Fruit fly (Drosophila melanogaster) whole organism, embryonic: ENCODE data around the gene CG34283.

Experiments used
- Bdp1 ChIP-seq: fragments of 200-800 bp; sonication (Bioruptor generic); optimal IDR thresholded peaks from 3 replicates; lab custom pipeline; 2016; ENCODE audit warnings: missing biosample characterization, missing genetic modification characterization
- CG10274 ChIP-seq: fragments of 200-800 bp; sonication (Bioruptor generic); optimal IDR thresholded peaks from 3 replicates; lab custom pipeline; 2017; ENCODE audit warnings: missing biosample characterization, mild to moderate bottlenecking, missing genetic modification characterization
- CG11456 ChIP-seq: fragments of 200-800 bp; sonication (Bioruptor generic); IDR thresholded peaks from 3 replicates; pipeline ENCODE4 v1.3.6; 2022; ENCODE audit warnings: missing biosample characterization, missing genetic modification characterization
- CG11560 ChIP-seq: fragments of 200-800 bp; sonication (Bioruptor generic); IDR thresholded peaks from 3 replicates; pipeline ENCODE4 v1.3.6; 2022; ENCODE audit warnings: missing biosample characterization, missing genetic modification characterization
- CG11723 ChIP-seq: fragments of 200-800 bp; sonication (Bioruptor generic); optimal IDR thresholded peaks from 2 replicates; lab custom pipeline; 2017; ENCODE audit warnings: missing biosample characterization, mild to moderate bottlenecking, missing genetic modification characterization
- CG1233 ChIP-seq: fragments of 200-800 bp; sonication (Bioruptor generic); optimal IDR thresholded peaks from 4 replicates; lab custom pipeline; 2018; ENCODE audit warnings: missing biosample characterization, mild to moderate bottlenecking, missing genetic modification characterization
- CG14014 ChIP-seq: fragments of 200-800 bp; sonication (Bioruptor generic); IDR thresholded peaks from 2 replicates; pipeline ENCODE4 v1.3.6; 2022; ENCODE audit warnings: missing biosample characterization, missing genetic modification characterization
- CG14710 ChIP-seq: fragments of 200-800 bp; sonication (Bioruptor generic); optimal IDR thresholded peaks from 3 replicates; lab custom pipeline; 2019; ENCODE audit warnings: missing biosample characterization, mild to moderate bottlenecking, missing genetic modification characterization, moderate library complexity
- CG1529 ChIP-seq: fragments of 200-800 bp; sonication (Bioruptor generic); optimal IDR thresholded peaks from 3 replicates; lab custom pipeline; 2018; ENCODE audit warnings: missing biosample characterization, missing genetic modification characterization
- CG18262 ChIP-seq: fragments of 200-800 bp; optimal IDR thresholded peaks from 3 replicates; lab custom pipeline; 2019; ENCODE audit warnings: missing biosample characterization, mild to moderate bottlenecking, missing genetic modification characterization, moderate library complexity
- CG18476 ChIP-seq: fragments of 200-800 bp; sonication (Bioruptor generic); optimal IDR thresholded peaks from 2 replicates; lab custom pipeline; 2016; ENCODE audit warnings: missing biosample characterization, mild to moderate bottlenecking, missing genetic modification characterization
- CG3281 ChIP-seq: fragments of 200-800 bp; sonication (Bioruptor generic); optimal IDR thresholded peaks from 3 replicates; lab custom pipeline; 2017; ENCODE audit warnings: missing biosample characterization, mild to moderate bottlenecking, missing genetic modification characterization
- CG43689 ChIP-seq: fragments of 200-800 bp; sonication (Bioruptor generic); IDR thresholded peaks from 2 replicates; pipeline ENCODE4 v1.3.6; 2022; ENCODE audit warnings: missing biosample characterization, missing genetic modification characterization
- CG4730 ChIP-seq: fragments of 200-800 bp; sonication (Bioruptor generic); IDR thresholded peaks from 2 replicates; pipeline ENCODE4 v1.3.6; 2022; ENCODE audit warnings: missing biosample characterization, missing genetic modification characterization
- CG7357 ChIP-seq: fragments of 200-800 bp; sonication (Bioruptor generic); IDR thresholded peaks from 3 replicates; pipeline ENCODE4 v1.3.6; 2022; ENCODE audit warnings: missing biosample characterization, missing genetic modification characterization
- CG9797 ChIP-seq: fragments of 200-800 bp; sonication (Bioruptor generic); optimal IDR thresholded peaks from 3 replicates; lab custom pipeline; 2018; ENCODE audit warnings: missing biosample characterization, mild to moderate bottlenecking, missing genetic modification characterization
- CTCF ChIP-seq: fragments of 200-800 bp; sonication (Bioruptor generic); optimal IDR thresholded peaks from 2 replicates; lab custom pipeline; 2017; ENCODE audit warnings: missing biosample characterization, mild to moderate bottlenecking, missing genetic modification characterization, moderate library complexity
- E2f1 ChIP-seq: fragments of 200-800 bp; sonication (Bioruptor generic); IDR thresholded peaks from 2 replicates; pipeline ENCODE4 v1.3.6; 2022; ENCODE audit warnings: missing biosample characterization, missing genetic modification characterization
- Fer3 ChIP-seq: fragments of 200-800 bp; sonication (Bioruptor generic); optimal IDR thresholded peaks from 2 replicates; lab custom pipeline; 2018; ENCODE audit warnings: missing biosample characterization, mild to moderate bottlenecking, missing genetic modification characterization, moderate library complexity
- Hmx ChIP-seq: fragments of 200-800 bp; sonication (Bioruptor generic); optimal IDR thresholded peaks from 2 replicates; lab custom pipeline; 2016; ENCODE audit warnings: missing biosample characterization, missing genetic modification characterization
- Hr78 ChIP-seq, 2 experiments: fragments of 200-800 bp in 1 of 2; fragments of >200 bp in 1 of 2; sonication (Bioruptor generic) in 1 of 2; optimal IDR thresholded peaks; 2 replicates each; lab custom pipeline; 2017 to 2019; ENCODE audit warnings: missing biosample characterization in 2 of 2, missing genetic modification characterization in 2 of 2, mild to moderate bottlenecking in 1 of 2, moderate library complexity in 1 of 2
- Lhr ChIP-seq: fragments of 200-800 bp; sonication (Bioruptor generic); optimal IDR thresholded peaks from 3 replicates; lab custom pipeline; 2017; ENCODE audit warnings: mild to moderate bottlenecking, missing biosample characterization, missing genetic modification reagents, missing genetic modification characterization
- MESR4 ChIP-seq: fragments of 200-800 bp; sonication (Bioruptor generic); optimal IDR thresholded peaks from 2 replicates; lab custom pipeline; 2018; ENCODE audit warnings: missing biosample characterization, mild to moderate bottlenecking, missing genetic modification characterization, moderate library complexity
- Myb ChIP-seq: fragments of 200-800 bp; sonication (Bioruptor generic); optimal IDR thresholded peaks from 2 replicates; lab custom pipeline; 2016; ENCODE audit warnings: missing biosample characterization, missing genetic modification characterization
- NC2α ChIP-seq: fragments of 200-800 bp; sonication (Bioruptor generic); optimal IDR thresholded peaks from 2 replicates; lab custom pipeline; 2016; ENCODE audit warnings: missing biosample characterization, missing genetic modification characterization
- NK7.1 ChIP-seq: fragments of 200-800 bp; sonication (Bioruptor generic); optimal IDR thresholded peaks from 3 replicates; lab custom pipeline; 2016; ENCODE audit warnings: missing biosample characterization, missing genetic modification characterization
- Oli ChIP-seq: fragments of 200-800 bp; sonication (Bioruptor generic); optimal IDR thresholded peaks from 2 replicates; lab custom pipeline; 2018; ENCODE audit warnings: missing biosample characterization, mild to moderate bottlenecking, missing genetic modification characterization, moderate library complexity
- Xbp1 ChIP-seq: fragments of 200-800 bp; sonication (Bioruptor generic); optimal IDR thresholded peaks from 3 replicates; lab custom pipeline; 2016; ENCODE audit warnings: missing biosample characterization, mild to moderate bottlenecking, missing genetic modification characterization
- ac ChIP-seq: fragments of 200-800 bp; sonication (Bioruptor generic); optimal IDR thresholded peaks from 3 replicates; lab custom pipeline; 2017; ENCODE audit warnings: missing biosample characterization, mild to moderate bottlenecking, missing genetic modification characterization
- bcd ChIP-seq: fragments of 200-800 bp; sonication (Bioruptor generic); optimal IDR thresholded peaks from 2 replicates; lab custom pipeline; 2017; ENCODE audit warnings: missing biosample characterization, mild to moderate bottlenecking, missing genetic modification characterization
- chif ChIP-seq, 2 experiments: fragments of 200-800 bp; sonication (Bioruptor generic); optimal IDR thresholded peaks; 3 replicates each; lab custom pipeline; 2016; ENCODE audit warnings: missing biosample characterization in 2 of 2, missing genetic modification characterization in 2 of 2
- crp ChIP-seq, 2 experiments: fragments of 200-800 bp; sonication (Bioruptor generic); optimal IDR thresholded peaks; 2 replicates in 1 of 2; 3 replicates in 1 of 2; lab custom pipeline; 2017; ENCODE audit warnings: missing biosample characterization in 2 of 2, missing genetic modification characterization in 2 of 2, mild to moderate bottlenecking in 1 of 2, moderate library complexity in 1 of 2
- dan ChIP-seq: fragments of 200-800 bp; sonication (Bioruptor generic); IDR thresholded peaks from 2 replicates; pipeline ENCODE4 v1.3.6; 2022; ENCODE audit warnings: missing biosample characterization, missing genetic modification characterization
- hkb ChIP-seq, 2 experiments: fragments of 200-800 bp in 1 of 2; fragments of >200 bp in 1 of 2; sonication (Bioruptor generic) in 1 of 2; IDR thresholded peaks in 1 of 2; optimal IDR thresholded peaks in 1 of 2; 2 replicates each; pipeline versions ENCODE4 v1.3.6 to Lab custom; 2017 to 2022; ENCODE audit warnings: missing biosample characterization in 1 of 2, missing genetic modification characterization in 1 of 2
- klu ChIP-seq: fragments of 200-800 bp; sonication (Bioruptor generic); IDR thresholded peaks from 2 replicates; pipeline ENCODE4 v1.3.6; 2022; ENCODE audit warnings: missing biosample characterization, missing genetic modification characterization
- kni ChIP-seq: fragments of 200-800 bp; sonication (Bioruptor generic); optimal IDR thresholded peaks from 3 replicates; lab custom pipeline; 2017; ENCODE audit warnings: mild to moderate bottlenecking, missing biosample characterization, missing genetic modification reagents, missing genetic modification characterization
- p53 ChIP-seq: fragments of 200-800 bp; sonication (Bioruptor generic); optimal IDR thresholded peaks from 2 replicates; lab custom pipeline; 2016; ENCODE audit warnings: missing biosample characterization, missing genetic modification characterization
- pho ChIP-seq: fragments of 200-800 bp; sonication (Bioruptor generic); optimal IDR thresholded peaks from 2 replicates; lab custom pipeline; 2016; ENCODE audit warnings: missing biosample characterization, missing genetic modification characterization
- pita ChIP-seq: fragments of 200-800 bp; sonication (Bioruptor generic); optimal IDR thresholded peaks from 2 replicates; lab custom pipeline; 2017; ENCODE audit warnings: missing biosample characterization, mild to moderate bottlenecking, missing genetic modification characterization
- sd ChIP-seq: fragments of 200-800 bp; sonication (Bioruptor generic); optimal IDR thresholded peaks from 3 replicates; lab custom pipeline; 2018; ENCODE audit warnings: missing biosample characterization, mild to moderate bottlenecking, missing genetic modification characterization, moderate library complexity
- sim ChIP-seq: fragments of 200-800 bp; sonication (Bioruptor generic); IDR thresholded peaks from 2 replicates; pipeline ENCODE4 v1.3.6; 2022; ENCODE audit warnings: missing biosample characterization, missing genetic modification characterization
- stc ChIP-seq: fragments of 200-800 bp; sonication (Bioruptor generic); IDR thresholded peaks from 2 replicates; pipeline ENCODE4 v1.3.6; 2022; ENCODE audit warnings: missing biosample characterization, missing genetic modification characterization
- tap ChIP-seq: fragments of 200-800 bp; optimal IDR thresholded peaks from 3 replicates; lab custom pipeline; 2019; ENCODE audit warnings: missing biosample characterization, mild to moderate bottlenecking, missing genetic modification characterization, moderate library complexity
- tio ChIP-seq: fragments of 200-800 bp; sonication (Bioruptor generic); optimal IDR thresholded peaks from 2 replicates; lab custom pipeline; 2017; ENCODE audit warnings: missing biosample characterization, missing genetic modification characterization, inconsistent platforms
- tll ChIP-seq, 2 experiments: fragments of 200-800 bp in 1 of 2; fragments of >200 bp in 1 of 2; sonication (Bioruptor generic) in 1 of 2; optimal IDR thresholded peaks; 2 replicates each; lab custom pipeline; 2017 to 2019; ENCODE audit warnings: missing biosample characterization in 2 of 2, missing genetic modification characterization in 2 of 2, mild to moderate bottlenecking in 1 of 2, moderate library complexity in 1 of 2
- toy ChIP-seq: fragments of 200-800 bp; sonication (Bioruptor generic); IDR thresholded peaks from 2 replicates; pipeline ENCODE4 v1.3.6; 2022; ENCODE audit warnings: missing biosample characterization, missing genetic modification characterization
- unpg ChIP-seq: fragments of 200-800 bp; sonication (Bioruptor generic); optimal IDR thresholded peaks from 3 replicates; lab custom pipeline; 2018; ENCODE audit warnings: missing biosample characterization, mild to moderate bottlenecking, missing genetic modification characterization, moderate library complexity
- vvl ChIP-seq: fragments of 200-800 bp; sonication (Bioruptor generic); IDR thresholded peaks from 2 replicates; pipeline ENCODE4 v1.3.6; 2022; ENCODE audit warnings: missing biosample characterization, missing genetic modification characterization
- wor ChIP-seq: fragments of 200-800 bp; sonication (Bioruptor generic); IDR thresholded peaks from 2 replicates; pipeline ENCODE4 v1.3.6; 2022; ENCODE audit warnings: missing biosample characterization, missing genetic modification characterization
- yki ChIP-seq: fragments of >200 bp; optimal IDR thresholded peaks from 3 replicates; lab custom pipeline; 2018

Gene CG34283

DNA sequence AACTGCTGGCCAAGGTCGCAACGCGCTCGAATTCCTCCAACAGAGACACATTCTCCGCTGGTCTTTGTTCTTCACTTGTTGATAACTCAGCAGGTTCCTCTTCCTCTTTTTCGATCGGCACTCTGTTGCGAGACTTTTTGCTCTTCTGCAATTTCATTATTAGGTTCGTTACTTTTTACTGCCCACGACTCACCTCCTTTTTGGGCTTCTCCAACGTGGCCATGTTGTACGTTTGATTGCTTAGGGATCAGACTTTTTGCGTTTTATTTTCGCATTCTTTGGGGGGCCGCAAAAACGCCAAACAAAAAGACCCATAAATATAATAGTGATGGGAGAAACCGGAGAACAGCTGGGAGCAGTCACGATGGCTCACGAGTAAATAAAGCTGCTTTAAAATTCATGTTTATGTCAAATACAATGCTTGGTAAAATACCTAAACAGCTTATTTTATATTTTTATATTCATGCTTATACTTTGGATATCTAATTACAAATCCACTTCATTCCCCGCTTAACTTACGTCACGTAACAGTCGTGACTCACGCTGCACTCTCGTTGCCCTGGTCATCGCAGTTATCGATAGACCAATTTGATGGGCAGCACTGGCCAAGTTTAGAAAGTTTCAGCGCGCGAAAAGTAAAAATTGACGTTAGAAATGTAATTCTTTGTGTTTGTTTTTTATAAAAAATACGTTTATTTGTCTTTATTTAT is 36.3 kb upstream of the CG34283 start, which contains the start of gene Epg5 (continued):
- TF ChIP-seq Hr78 (GFP tag; optimal IDR thresholded peaks at IDR 0.05; lab: Kevin White, UChicago) (no peak), E2f1 (GFP tag; lab: Robert Waterston, UW) (peak; percentile 71), klu (GFP tag; lab: Robert Waterston, UW) (peak; percentile 70; the same call in 1 of the 2 replicates), yki (no peak), CG11723 (GFP tag; lab: Kevin White, UChicago) (no peak), stc (GFP tag; lab: Robert Waterston, UW) (no peak), toy (GFP tag; lab: Robert Waterston, UW) (no peak), CG14014 (GFP tag; lab: Robert Waterston, UW) (peak; percentile 81), Fer3 (tag; lab: Kevin White, UChicago) (no peak), unpg (no peak), CG9797 (GFP tag; lab: Kevin White, UChicago) (peak; percentile 22), Hmx (no peak), CG1233 (GFP tag; lab: Kevin White, UChicago) (no peak), CG11456 (GFP tag; lab: Robert Waterston, UW) (peak; percentile 64; the same call in 1 of the 3 replicates), Xbp1 (GFP tag; lab: Kevin White, UChicago) (peak; percentile 83), CG11560 (tag; lab: Robert Waterston, UW) (no peak; the same call in 2 of the 3 replicates), pita (no peak), CG1529 (GFP tag; lab: Kevin White, UChicago) (no peak), p53 (GFP tag; lab: Kevin White, UChicago) (peak; percentile 11), tio (no peak), CG14710 (tag; lab: Kevin White, UChicago) (no peak), kni (no peak), CG7357 (GFP tag; lab: Robert Waterston, UW) (0 out of 3 replicates have a peak, but pooled peaks have one; percentile 62), NC2α (GFP tag; lab: Kevin White, UChicago) (no peak), CG10274 (GFP tag; lab: Kevin White, UChicago) (no peak), CG43689 (GFP tag; lab: Robert Waterston, UW) (peak; percentile 24; the same call in 1 of the 2 replicates), CG4730 (0 out of 2 replicates have a peak, but pooled peaks have one; percentile 19), pho (GFP tag; lab: Kevin White, UChicago) (peak; percentile 82), tap (tag; lab: Kevin White, UChicago) (no peak), vvl (GFP tag; lab: Robert Waterston, UW) (peak; percentile 53), sim (GFP tag; lab: Robert Waterston, UW) (no peak), CG3281 (GFP tag; lab: Kevin White, UChicago) (no peak), tll (GFP tag; optimal IDR thresholded peaks at IDR 0.05; lab: Kevin White, UChicago) (peak in 1 of 2 experiments; percentile 62), chif (GFP tag; optimal IDR thresholded peaks at IDR 0.05; lab: Kevin White, UChicago) (peak; percentile 34 to 65), Oli (tag; lab: Kevin White, UChicago) (no peak), MESR4 (GFP tag; lab: Kevin White, UChicago) (peak; percentile 55), ac (GFP tag; lab: Kevin White, UChicago) (no peak), CG18262 (tag; lab: Kevin White, UChicago) (no peak), NK7.1 (GFP tag; lab: Kevin White, UChicago) (peak; percentile 39), CG18476 (GFP tag; lab: Kevin White, UChicago) (peak; percentile 59), hkb (optimal IDR thresholded peaks at IDR 0.05; lab: Kevin White, UChicago) (peak; percentile 71), hkb (GFP tag; IDR thresholded peaks at IDR 0.05; lab: Robert Waterston, UW) (no peak), crp (GFP tag; optimal IDR thresholded peaks at IDR 0.05; lab: Kevin White, UChicago) (peak; percentile 12 to 85), CTCF (GFP tag; lab: Kevin White, UChicago) (no peak), Myb (GFP tag; lab: Kevin White, UChicago) (peak; percentile 73), Lhr (peak; percentile 29), dan (no peak), Bdp1 (GFP tag; lab: Kevin White, UChicago) (peak; percentile 57), wor (GFP tag; lab: Robert Waterston, UW) (peak; percentile 45; the same call in 1 of the 2 replicates), sd (no peak), bcd (no peak)
